Fruit fly (Drosophila melanogaster) whole organism, prepupa: Measurements from ENCODE around the gene CG9396.

Experiments
- CG6854 ChIP-seq: fragments of 200-800 bp; sonication (Bioruptor generic); optimal IDR thresholded peaks from 2 replicates; lab custom pipeline; 2017; ENCODE audit warnings: missing biosample characterization, mild to moderate bottlenecking, missing genetic modification characterization
- CG7368 ChIP-seq: fragments of 200-800 bp; sonication (Bioruptor generic); optimal IDR thresholded peaks from 3 replicates; lab custom pipeline; 2016; ENCODE audit warnings: missing biosample characterization, missing genetic modification characterization
- Eip93F ChIP-seq: fragments of 200-800 bp; sonication (Bioruptor generic); optimal IDR thresholded peaks from 2 replicates; lab custom pipeline; 2016; ENCODE audit warnings: missing biosample characterization, mild to moderate bottlenecking, missing genetic modification characterization

- TF ChIP-seq Eip93F (GFP tag; lab: Kevin White, UChicago) (no peak), CG7368 (GFP tag; lab: Kevin White, UChicago) (no peak), CG6854 (GFP tag; lab: Kevin White, UChicago) (no peak)
Observed at dm6 chr3R:9594251-9594581, 22.8 kb upstream of the CG9396 start.
